Fruit fly (Drosophila melanogaster) Kc167 (cell line): ENCODE results near the gene SKIP.

Experiments
- Myc ChIP-seq: fragments of >200 bp; optimal IDR thresholded peaks from 2 replicates; lab custom pipeline; 2017; ENCODE audit warnings: missing external identifiers
- insv ChIP-seq: fragments of >200 bp; optimal IDR thresholded peaks from 3 replicates; lab custom pipeline; 2018; ENCODE audit warnings: missing external identifiers

dm6 chr3R:22145425-22146411, 12.1 kb downstream of the SKIP start:
- TF ChIP-seq insv (lab: Kevin White, UChicago): no peak
- TF ChIP-seq Myc (lab: Kevin White, UChicago): no peak
